Fruit fly (Drosophila melanogaster) whole organism, embryonic: ENCODE results near the gene Jhbp2.

Experiments used
- CG10959 ChIP-seq: fragments of 200-800 bp; sonication (Bioruptor generic); IDR thresholded peaks from 2 replicates; pipeline ENCODE4 v1.3.6; 2022; ENCODE audit warnings: missing biosample characterization, missing genetic modification characterization
- CG12071 ChIP-seq: fragments of 200-800 bp; sonication (Bioruptor generic); optimal IDR thresholded peaks from 3 replicates; lab custom pipeline; 2018; ENCODE audit warnings: missing biosample characterization, mild to moderate bottlenecking, missing genetic modification characterization
- CG12219 ChIP-seq: fragments of 200-800 bp; sonication (Bioruptor generic); optimal IDR thresholded peaks from 3 replicates; lab custom pipeline; 2018; ENCODE audit warnings: missing biosample characterization, mild to moderate bottlenecking, missing genetic modification characterization
- CG14710 ChIP-seq: fragments of 200-800 bp; sonication (Bioruptor generic); optimal IDR thresholded peaks from 3 replicates; lab custom pipeline; 2019; ENCODE audit warnings: missing biosample characterization, mild to moderate bottlenecking, missing genetic modification characterization, moderate library complexity
- CG15601 ChIP-seq: fragments of 200-800 bp; sonication (Bioruptor generic); optimal IDR thresholded peaks from 3 replicates; lab custom pipeline; 2019; ENCODE audit warnings: missing biosample characterization, mild to moderate bottlenecking, missing genetic modification characterization, moderate library complexity
- CG1603 ChIP-seq: fragments of 200-800 bp; sonication (Bioruptor generic); optimal IDR thresholded peaks from 2 replicates; lab custom pipeline; 2019; ENCODE audit warnings: missing biosample characterization, mild to moderate bottlenecking, missing genetic modification characterization, moderate library complexity
- CG17568 ChIP-seq: fragments of 200-800 bp; sonication (Bioruptor generic); optimal IDR thresholded peaks from 2 replicates; lab custom pipeline; 2018; ENCODE audit warnings: missing biosample characterization, mild to moderate bottlenecking, missing genetic modification characterization, moderate library complexity
- CG18262 ChIP-seq: fragments of 200-800 bp; optimal IDR thresholded peaks from 3 replicates; lab custom pipeline; 2019; ENCODE audit warnings: missing biosample characterization, mild to moderate bottlenecking, missing genetic modification characterization, moderate library complexity
- CG18476 ChIP-seq: fragments of 200-800 bp; sonication (Bioruptor generic); optimal IDR thresholded peaks from 2 replicates; lab custom pipeline; 2016; ENCODE audit warnings: missing biosample characterization, mild to moderate bottlenecking, missing genetic modification characterization
- CG18619 ChIP-seq: fragments of 200-800 bp; sonication (Bioruptor generic); optimal IDR thresholded peaks from 3 replicates; lab custom pipeline; 2017; ENCODE audit warnings: missing biosample characterization, mild to moderate bottlenecking, missing genetic modification characterization
- CG30403 ChIP-seq: fragments of 200-800 bp; sonication (Bioruptor generic); optimal IDR thresholded peaks from 3 replicates; lab custom pipeline; 2016; ENCODE audit warnings: missing biosample characterization, missing genetic modification characterization
- CG34224 ChIP-seq: fragments of 200-800 bp; sonication (Bioruptor generic); IDR thresholded peaks from 3 replicates; pipeline ENCODE4 v1.3.6; 2022; ENCODE audit warnings: missing biosample characterization, missing genetic modification characterization; ENCODE audit not compliant: partially characterized antibody
- CG4282 ChIP-seq: fragments of 200-800 bp; sonication (Bioruptor generic); optimal IDR thresholded peaks from 2 replicates; lab custom pipeline; 2016; ENCODE audit warnings: missing biosample characterization, missing genetic modification characterization
- CG4360 ChIP-seq: fragments of 200-800 bp; sonication (Bioruptor generic); IDR thresholded peaks from 2 replicates; pipeline ENCODE4 v1.3.6; 2022; ENCODE audit warnings: missing biosample characterization, missing genetic modification characterization
- CG4730 ChIP-seq: fragments of 200-800 bp; sonication (Bioruptor generic); IDR thresholded peaks from 2 replicates; pipeline ENCODE4 v1.3.6; 2022; ENCODE audit warnings: missing biosample characterization, missing genetic modification characterization
- CG7839 ChIP-seq: fragments of 200-800 bp; sonication (Bioruptor generic); optimal IDR thresholded peaks from 3 replicates; lab custom pipeline; 2018; ENCODE audit warnings: missing biosample characterization, mild to moderate bottlenecking, missing genetic modification characterization, moderate library complexity
- CG7987 ChIP-seq: fragments of 200-800 bp; sonication (Bioruptor generic); optimal IDR thresholded peaks from 2 replicates; lab custom pipeline; 2018; ENCODE audit warnings: missing biosample characterization, mild to moderate bottlenecking, missing genetic modification characterization, moderate library complexity
- CG8388 ChIP-seq: fragments of 200-800 bp; sonication (Bioruptor generic); optimal IDR thresholded peaks from 2 replicates; lab custom pipeline; 2019; ENCODE audit warnings: missing biosample characterization, mild to moderate bottlenecking, missing genetic modification characterization, moderate library complexity
- CG9437 ChIP-seq: fragments of 200-800 bp; sonication (Bioruptor generic); optimal IDR thresholded peaks from 2 replicates; lab custom pipeline; 2018; ENCODE audit warnings: missing biosample characterization, mild to moderate bottlenecking, missing genetic modification characterization
- CG9727 ChIP-seq: fragments of 200-800 bp; sonication (Bioruptor generic); optimal IDR thresholded peaks from 3 replicates; lab custom pipeline; 2017; ENCODE audit warnings: missing biosample characterization, mild to moderate bottlenecking, missing genetic modification characterization
- CrebB ChIP-seq: fragments of 200-800 bp; sonication (Bioruptor generic); optimal IDR thresholded peaks from 3 replicates; lab custom pipeline; 2018; ENCODE audit warnings: missing biosample characterization, mild to moderate bottlenecking, missing genetic modification characterization
- Dad ChIP-seq: fragments of 200-800 bp; sonication (Bioruptor generic); optimal IDR thresholded peaks from 3 replicates; lab custom pipeline; 2016; ENCODE audit warnings: missing biosample characterization, missing genetic modification characterization
- Deaf1 ChIP-seq: fragments of 200-800 bp; optimal IDR thresholded peaks from 3 replicates; lab custom pipeline; 2019; ENCODE audit warnings: missing biosample characterization, mild to moderate bottlenecking, missing genetic modification characterization, moderate library complexity
- Doc3 ChIP-seq: fragments of 200-800 bp; sonication (Bioruptor generic); IDR thresholded peaks from 3 replicates; pipeline ENCODE4 v1.3.6; 2022; ENCODE audit warnings: missing biosample characterization, missing genetic modification characterization; ENCODE audit not compliant: partially characterized antibody
- HLH3B ChIP-seq: fragments of 200-800 bp; sonication (Bioruptor generic); IDR thresholded peaks from 2 replicates; pipeline ENCODE4 v1.3.6; 2022; ENCODE audit warnings: missing biosample characterization, missing genetic modification characterization
- HLHmδ ChIP-seq: fragments of 200-800 bp; sonication (Bioruptor generic); optimal IDR thresholded peaks from 2 replicates; lab custom pipeline; 2018; ENCODE audit warnings: missing biosample characterization, mild to moderate bottlenecking, missing genetic modification characterization, moderate library complexity
- Hey ChIP-seq: fragments of 200-800 bp; sonication (Bioruptor generic); optimal IDR thresholded peaks from 3 replicates; lab custom pipeline; 2018; ENCODE audit warnings: missing biosample characterization, mild to moderate bottlenecking, missing genetic modification characterization
- Hmr ChIP-seq: fragments of 200-800 bp; sonication (Bioruptor generic); optimal IDR thresholded peaks from 3 replicates; lab custom pipeline; 2017; ENCODE audit warnings: mild to moderate bottlenecking, missing biosample characterization, missing genetic modification reagents, missing genetic modification characterization
- Hr78 ChIP-seq, 2 experiments: fragments of 200-800 bp in 1 of 2; fragments of >200 bp in 1 of 2; sonication (Bioruptor generic) in 1 of 2; optimal IDR thresholded peaks; 2 replicates each; lab custom pipeline; 2017 to 2019; ENCODE audit warnings: missing biosample characterization in 2 of 2, missing genetic modification characterization in 2 of 2, mild to moderate bottlenecking in 1 of 2, moderate library complexity in 1 of 2
- Lhr ChIP-seq: fragments of 200-800 bp; sonication (Bioruptor generic); optimal IDR thresholded peaks from 3 replicates; lab custom pipeline; 2017; ENCODE audit warnings: mild to moderate bottlenecking, missing biosample characterization, missing genetic modification reagents, missing genetic modification characterization
- Med ChIP-seq: fragments of 200-800 bp; sonication (Bioruptor generic); peaks from one replicate; lab custom pipeline; 2016; ENCODE audit warnings: missing biosample characterization, missing genetic modification characterization, mild to moderate bottlenecking, inconsistent platforms, moderate library complexity
- br ChIP-seq: fragments of >200 bp; optimal IDR thresholded peaks from 2 replicates; lab custom pipeline; 2017
- cg ChIP-seq: fragments of 200-800 bp; sonication (Bioruptor generic); optimal IDR thresholded peaks from 3 replicates; lab custom pipeline; 2019; ENCODE audit warnings: missing biosample characterization, mild to moderate bottlenecking, missing genetic modification characterization, moderate library complexity
- ci ChIP-seq: fragments of 200-800 bp; sonication (Bioruptor generic); IDR thresholded peaks from 3 replicates; pipeline ENCODE4 v1.3.6; 2022; ENCODE audit warnings: missing biosample characterization, missing genetic modification characterization
- crol ChIP-seq: fragments of 200-800 bp; sonication (Bioruptor generic); IDR thresholded peaks from 2 replicates; pipeline ENCODE4 v1.3.6; 2022; ENCODE audit warnings: missing biosample characterization, missing genetic modification characterization
- dmrt99B ChIP-seq: fragments of 200-800 bp; sonication (Bioruptor generic); optimal IDR thresholded peaks from 2 replicates; lab custom pipeline; 2018; ENCODE audit warnings: missing biosample characterization, mild to moderate bottlenecking, missing genetic modification characterization, moderate library complexity
- grn ChIP-seq: fragments of 200-800 bp; sonication (Bioruptor generic); optimal IDR thresholded peaks from 3 replicates; lab custom pipeline; 2017; ENCODE audit warnings: missing biosample characterization, missing genetic modification characterization
- lab ChIP-seq: fragments of 200-800 bp; sonication (Bioruptor generic); optimal IDR thresholded peaks from 3 replicates; lab custom pipeline; 2017; ENCODE audit warnings: missing biosample characterization, missing genetic modification characterization, mild to moderate bottlenecking, moderate library complexity, missing genetic modification reagents
- nerfin-1 ChIP-seq: fragments of 200-800 bp; sonication (Bioruptor generic); optimal IDR thresholded peaks from 3 replicates; lab custom pipeline; 2019; ENCODE audit warnings: missing biosample characterization, mild to moderate bottlenecking, missing genetic modification characterization, moderate library complexity
- prd ChIP-seq, 3 experiments: fragments of >200 bp in 2 of 3; fragments of 200-800 bp in 1 of 3; sonication (Bioruptor generic) in 1 of 3; optimal IDR thresholded peaks in 2 of 3; IDR thresholded peaks in 1 of 3; 2 replicates in 2 of 3; 3 replicates in 1 of 3; pipeline versions ENCODE4 v1.3.6 to Lab custom; 2017 to 2022; ENCODE audit warnings: missing biosample characterization in 1 of 3, missing genetic modification characterization in 1 of 3
- pros ChIP-seq: fragments of 200-800 bp; sonication (Bioruptor generic); optimal IDR thresholded peaks from 3 replicates; lab custom pipeline; 2019; ENCODE audit warnings: missing biosample characterization, mild to moderate bottlenecking, missing genetic modification characterization, moderate library complexity
- row ChIP-seq: fragments of 200-800 bp; sonication (Bioruptor generic); IDR thresholded peaks from 3 replicates; pipeline ENCODE4 v1.3.6; 2022; ENCODE audit warnings: missing biosample characterization, missing genetic modification characterization
- run ChIP-seq: fragments of 200-800 bp; sonication (Bioruptor generic); optimal IDR thresholded peaks from 3 replicates; lab custom pipeline; 2018; ENCODE audit warnings: missing biosample characterization, mild to moderate bottlenecking, missing genetic modification characterization
- sisA ChIP-seq: fragments of 200-800 bp; sonication (Bioruptor generic); IDR thresholded peaks from 2 replicates; pipeline ENCODE4 v1.3.6; 2022; ENCODE audit warnings: missing biosample characterization, missing genetic modification characterization
- tio ChIP-seq: fragments of 200-800 bp; sonication (Bioruptor generic); optimal IDR thresholded peaks from 2 replicates; lab custom pipeline; 2017; ENCODE audit warnings: missing biosample characterization, missing genetic modification characterization, inconsistent platforms
- unpg ChIP-seq: fragments of 200-800 bp; sonication (Bioruptor generic); optimal IDR thresholded peaks from 3 replicates; lab custom pipeline; 2018; ENCODE audit warnings: missing biosample characterization, mild to moderate bottlenecking, missing genetic modification characterization, moderate library complexity
- zf30C ChIP-seq: fragments of 200-800 bp; sonication (Bioruptor generic); optimal IDR thresholded peaks from 3 replicates; lab custom pipeline; 2018; ENCODE audit warnings: missing biosample characterization, mild to moderate bottlenecking, missing genetic modification characterization

Jhbp2 gene

DNA sequence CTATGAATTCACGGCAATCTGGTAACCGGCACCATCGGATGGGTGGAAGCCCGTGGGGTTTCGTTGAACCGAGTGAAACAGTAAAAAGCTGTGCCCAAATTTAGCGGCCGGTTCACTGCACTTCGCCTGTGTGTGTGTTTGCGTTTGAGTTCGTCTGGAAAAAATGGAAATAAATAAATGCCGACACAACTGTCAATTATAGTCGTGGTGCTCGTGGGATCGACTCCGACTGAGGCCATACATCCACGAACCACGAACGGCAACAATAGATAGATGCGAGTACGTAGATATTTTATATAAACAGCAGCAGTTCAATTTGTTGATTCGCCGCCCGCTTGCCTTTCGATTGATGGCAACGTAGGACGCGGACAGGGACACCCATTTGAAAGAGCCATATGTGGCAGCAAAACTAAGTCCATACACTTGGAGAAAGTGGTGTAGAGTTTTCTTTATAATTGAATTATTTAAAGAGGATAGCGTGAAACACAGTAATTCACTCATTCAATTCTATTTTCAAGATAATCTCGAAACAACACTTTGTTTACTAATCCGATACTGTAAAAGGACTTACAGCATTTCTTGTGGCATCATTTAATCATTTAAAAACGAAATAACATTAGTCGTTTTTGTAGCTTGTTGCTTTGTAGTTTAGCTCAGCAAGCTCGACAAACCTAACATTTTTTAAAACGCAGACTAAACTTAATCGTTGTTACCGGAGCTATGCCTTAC is 34.6 kb upstream of the Jhbp2 start (continued):
- no peak for TF ChIP-seq prd (optimal IDR thresholded peaks at IDR 0.05; lab: Kevin White, UChicago)
- peak; percentile 15; the same call in 1 of the 3 replicates for TF ChIP-seq prd (GFP tag; IDR thresholded peaks at IDR 0.05; lab: Robert Waterston, UW)
- peak; percentile 9 for TF ChIP-seq Dad (GFP tag; lab: Kevin White, UChicago)
- peak; percentile 18 for TF ChIP-seq Lhr (GFP tag; lab: Kevin White, UChicago)
- peak; percentile 6 for TF ChIP-seq run (tag; lab: Kevin White, UChicago)
- TF ChIP-seq tio, result peak; percentile 2
- TF ChIP-seq sisA (GFP tag; lab: Robert Waterston, UW), result peak; percentile 22; the same call in 1 of the 2 replicates
- peak; percentile 29 for TF ChIP-seq dmrt99B (tag; lab: Kevin White, UChicago)
- TF ChIP-seq CG8388, result peak; percentile 27
- TF ChIP-seq CG17568 (GFP tag; lab: Kevin White, UChicago), result peak; percentile 10
- TF ChIP-seq crol (GFP tag; lab: Robert Waterston, UW), result no peak
- TF ChIP-seq CG18262, result peak; percentile 60
- TF ChIP-seq Hr78 (GFP tag; optimal IDR thresholded peaks at IDR 0.05; lab: Kevin White, UChicago), result peak in 1 of 2 experiments; percentile 47
- TF ChIP-seq CG9437 (GFP tag; lab: Kevin White, UChicago), result peak; percentile 41
- TF ChIP-seq CG9727, result peak; percentile 6
- TF ChIP-seq grn (GFP tag; lab: Kevin White, UChicago), result peak; percentile 32
- TF ChIP-seq CG30403 (GFP tag; lab: Kevin White, UChicago), result peak; percentile 5
- TF ChIP-seq CG4730, result peak; percentile 13; the same call in 1 of the 2 replicates
- peak; percentile 17 for TF ChIP-seq Hmr
- TF ChIP-seq pros, result peak; percentile 69
- peak; percentile 64 for TF ChIP-seq Med (GFP tag; lab: Kevin White, UChicago)
- TF ChIP-seq ci, result peak; percentile 20; the same call in 1 of the 3 replicates
- TF ChIP-seq CG15601 (tag; lab: Kevin White, UChicago), result peak; percentile 51
- TF ChIP-seq CG18476 (GFP tag; lab: Kevin White, UChicago), result peak; percentile 6
- peak; percentile 19 for TF ChIP-seq CG7987 (GFP tag; lab: Kevin White, UChicago)
- peak; percentile 10 for TF ChIP-seq HLHmδ (GFP tag; lab: Kevin White, UChicago)
- TF ChIP-seq cg (GFP tag; lab: Kevin White, UChicago), result peak; percentile 53
- TF ChIP-seq zf30C, result peak; percentile 71
- TF ChIP-seq Doc3 (GFP tag; lab: Robert Waterston, UW), result no peak
- TF ChIP-seq CG18619 (GFP tag; lab: Kevin White, UChicago), result no peak
- no peak for TF ChIP-seq br
- TF ChIP-seq HLH3B, result 0 out of 2 replicates have a peak, but pooled peaks have one; percentile 11
- TF ChIP-seq lab, result peak; percentile 12
- peak; percentile 17 for TF ChIP-seq CG12219
- TF ChIP-seq CG34224 (GFP tag; lab: Robert Waterston, UW), result no peak
- peak; percentile 82 for TF ChIP-seq nerfin-1 (tag; lab: Kevin White, UChicago)
- peak; percentile 28 for TF ChIP-seq Hey (tag; lab: Kevin White, UChicago)
- TF ChIP-seq CG4360 (GFP tag; lab: Robert Waterston, UW), result no peak
- TF ChIP-seq CG1603, result peak; percentile 17
- peak; percentile 30 for TF ChIP-seq CG14710 (tag; lab: Kevin White, UChicago)
- TF ChIP-seq unpg (GFP tag; lab: Kevin White, UChicago), result peak; percentile 6
- peak; percentile 76 for TF ChIP-seq Deaf1 (tag; lab: Kevin White, UChicago)
- peak; percentile 2 for TF ChIP-seq CG12071 (GFP tag; lab: Kevin White, UChicago)
- TF ChIP-seq CG10959 (GFP tag; lab: Robert Waterston, UW), result no peak
- peak; percentile 9 for TF ChIP-seq CrebB (tag; lab: Kevin White, UChicago)
- no peak for TF ChIP-seq CG4282 (GFP tag; lab: Kevin White, UChicago)
- 0 out of 3 replicates have a peak, but pooled peaks have one; percentile 9 for TF ChIP-seq row
- TF ChIP-seq CG7839 (tag; lab: Kevin White, UChicago), result peak; percentile 11
